Worm (Caenorhabditis elegans): Measurements from ENCODE around the gene C12D5.3.

Gene C12D5.3

ce11 chrV:7675904-7676303 lies at the start of gene C12D5.3:
C12D5.3 (plus strand) TSS chrV:7676204.
- TF ChIP-seq dpl-1 (GFP tag; optimal IDR thresholded peaks at IDR 0.05) (no peak), daf-19 (GFP tag; conservative IDR thresholded peaks at IDR 0.05) (no peak), ceh-82 (tag; optimal IDR thresholded peaks at IDR 0.05) (no peak), hmg-1.1 (GFP tag; IDR thresholded peaks at IDR 0.05) (no peak), daf-16 (GFP tag; optimal IDR thresholded peaks at IDR 0.05) (no peak), daf-16 (tag; optimal IDR thresholded peaks at IDR 0.05) (no peak), nhr-11 (tag; optimal IDR thresholded peaks at IDR 0.05) (no peak), madf-5 (GFP tag; IDR thresholded peaks at IDR 0.05) (no peak), T26A8.4 (GFP tag; IDR thresholded peaks at IDR 0.05) (no peak), tag-97 (GFP tag; IDR thresholded peaks at IDR 0.05) (no peak)

- TF ChIP-seq spr-1 (tag; optimal IDR thresholded peaks at IDR 0.05) (no peak), mdl-1 (tag; optimal IDR thresholded peaks at IDR 0.05) (no peak), T20F7.1 (GFP tag; optimal IDR thresholded peaks at IDR 0.05) (no peak), zfp-2 (tag; optimal IDR thresholded peaks at IDR 0.05) (no peak)
These were observed 49.5 kb upstream of the C12D5.3 start, which contains the start of gene F07C4.6 for ce11 chrV:7626550-7626949. F07C4.6 (plus strand) TSS chrV:7626850.

DNA sequence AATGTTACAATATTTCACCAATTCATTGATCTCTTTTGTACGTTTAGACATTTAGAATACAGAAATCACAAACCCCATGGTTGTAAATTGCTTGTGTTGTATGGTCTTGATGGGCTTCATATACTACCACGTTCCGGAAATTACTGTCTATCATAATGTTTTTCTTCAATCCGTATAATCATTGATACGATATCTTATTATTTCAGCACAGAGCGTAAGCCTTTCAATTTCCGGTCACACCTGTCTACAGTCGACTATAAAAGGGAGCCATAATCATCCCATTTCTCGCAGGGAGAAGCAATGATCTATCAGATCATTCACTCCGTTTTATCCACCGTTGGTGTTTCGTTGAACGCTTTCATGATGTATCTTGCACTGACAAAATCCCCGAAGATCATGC lies 46.5 kb upstream of the C12D5.3 start, which contains the start of gene srd-30:
srd-30 (plus strand) TSS at position 301 of the 400 bp plus-strand sequence.
- no peak for TF ChIP-seq lin-1 (GFP tag; IDR thresholded peaks at IDR 0.05)

DNA sequence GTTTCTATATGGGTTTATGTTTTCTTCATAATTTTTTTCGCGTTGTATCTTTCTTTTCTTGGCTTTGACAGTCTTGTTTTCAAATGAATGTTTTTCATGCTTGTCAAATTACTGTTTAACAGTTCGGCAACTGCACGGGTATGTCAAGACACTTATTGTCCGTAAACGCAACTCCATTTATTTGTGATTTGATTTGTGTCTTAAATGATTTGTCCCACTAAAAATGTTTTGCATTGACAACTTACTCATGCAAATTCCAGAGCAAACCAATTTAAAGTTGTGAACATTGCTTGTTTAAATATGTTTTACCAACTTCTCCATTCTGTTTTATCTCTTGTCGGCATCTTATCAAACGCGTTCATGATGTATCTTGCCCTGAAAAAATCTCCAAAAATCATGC lies 44.3 kb upstream of the C12D5.3 start, which contains the start of gene srd-25:
srd-25 (plus strand) TSS at position 301 of the 400 bp plus-strand sequence.
- TF ChIP-seq aha-1 (tag) (peak; percentile 6), skn-1 (tag; optimal IDR thresholded peaks at IDR 0.05) (no peak), nhr-10 (tag; optimal IDR thresholded peaks at IDR 0.05) (no peak), nhr-41 (GFP tag; IDR thresholded peaks at IDR 0.05) (no peak), sdz-12 (GFP tag; optimal IDR thresholded peaks at IDR 0.05) (no peak), cey-2 (tag; optimal IDR thresholded peaks at IDR 0.05; ENCODE audit: borderline replicate concordance, insufficient read depth) (no peak)

DNA sequence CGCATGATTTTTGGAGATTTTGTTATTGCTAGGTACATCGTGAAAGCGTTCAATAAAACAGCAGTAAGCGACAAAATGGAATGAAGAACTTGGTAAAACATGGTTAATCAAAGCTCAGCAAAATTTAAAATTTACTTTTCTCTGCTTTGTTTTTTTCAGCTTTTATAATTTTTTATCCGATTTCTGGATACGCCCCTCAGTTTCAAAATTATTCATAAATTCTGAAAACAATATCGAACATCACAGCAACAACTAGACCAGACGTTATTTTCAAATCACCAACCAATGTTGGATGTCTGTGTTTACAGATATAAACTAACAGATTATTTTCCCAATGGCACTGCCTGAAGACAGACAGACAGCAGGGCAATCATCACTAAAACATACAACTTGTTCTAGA lies 41.3 kb upstream of the C12D5.3 start, which contains the start of gene srd-31:
srd-31 (minus strand) TSS at position 101 of the 400 bp plus-strand sequence.
- TF ChIP-seq daf-12 (tag; optimal IDR thresholded peaks at IDR 0.05) (no peak), ctbp-1 (GFP tag; IDR thresholded peaks at IDR 0.05) (no peak), jun-1 (tag; optimal IDR thresholded peaks at IDR 0.05) (no peak), nhr-25 (tag; optimal IDR thresholded peaks at IDR 0.05; ENCODE audit: borderline replicate concordance, insufficient read depth) (no peak), skn-1 (tag; optimal IDR thresholded peaks at IDR 0.05) (no peak), mep-1 (tag; optimal IDR thresholded peaks at IDR 0.05) (no peak), R02D3.7 (tag; optimal IDR thresholded peaks at IDR 0.05) (no peak), D1046.2 (GFP tag; IDR thresholded peaks at IDR 0.05) (no peak), ama-1 (optimal IDR thresholded peaks at IDR 0.05) (no peak), egl-27 (tag; optimal IDR thresholded peaks at IDR 0.05) (no peak), dve-1 (tag; optimal IDR thresholded peaks at IDR 0.05; ENCODE audit: insufficient read depth) (no peak), sdz-12 (GFP tag; optimal IDR thresholded peaks at IDR 0.05) (no peak), madf-5 (GFP tag; IDR thresholded peaks at IDR 0.05) (no peak)

- TF ChIP-seq zfp-2 (tag; optimal IDR thresholded peaks at IDR 0.05): no peak
- no peak for TF ChIP-seq zfp-3 (GFP tag; conservative IDR thresholded peaks at IDR 0.05)
- no peak for TF ChIP-seq daf-19 (GFP tag; conservative IDR thresholded peaks at IDR 0.05)
- peak; percentile 45 for TF ChIP-seq aha-1 (tag)
- TF ChIP-seq nhr-25 (tag; optimal IDR thresholded peaks at IDR 0.05; ENCODE audit: borderline replicate concordance, insufficient read depth): no peak
These were observed 40.5 kb upstream of the C12D5.3 start, which contains the start of gene srd-29 for ce11 chrV:7635469-7635868. srd-29 (plus strand) TSS chrV:7635769.
